Worm (Caenorhabditis elegans) whole organism, L2 larva: ENCODE results near the gene mtm-5.

Source experiments
- C34F6.9 ChIP-seq: fragments of 150-350 bp; optimal IDR thresholded peaks from 2 replicates; lab custom pipeline; 2014; ENCODE audit warnings: missing biosample characterization, missing genetic modification characterization
- F13H6.1 ChIP-seq: sonication (generic microtip); optimal IDR thresholded peaks from 2 replicates; lab custom pipeline; 2016; ENCODE audit warnings: missing genetic modification characterization, missing compliant biosample characterization
- R02D3.7 ChIP-seq: fragments of 150-350 bp; optimal IDR thresholded peaks from 2 replicates; lab custom pipeline; 2014; ENCODE audit warnings: missing biosample characterization, missing genetic modification characterization
- Y55F3AM.14 ChIP-seq: fragments of 200-800 bp; sonication (Bioruptor generic); optimal IDR thresholded peaks from 2 replicates; lab custom pipeline; 2018; ENCODE audit warnings: mild to moderate bottlenecking, missing genetic modification characterization, missing compliant biosample characterization
- aly-2 ChIP-seq: fragments of 150-350 bp; optimal IDR thresholded peaks from 2 replicates; lab custom pipeline; 2014; ENCODE audit warnings: missing biosample characterization, missing genetic modification characterization
- blmp-1 ChIP-seq: sonication (generic microtip); optimal IDR thresholded peaks from 2 replicates; lab custom pipeline; 2017; ENCODE audit warnings: missing genetic modification characterization, mild to moderate bottlenecking, missing compliant biosample characterization, antibody characterized with exemption, moderate library complexity; ENCODE audit not compliant: insufficient read depth
- ceh-16 ChIP-seq: fragments of 150-350 bp; optimal IDR thresholded peaks from 2 replicates; lab custom pipeline; 2014; ENCODE audit warnings: missing biosample characterization, missing genetic modification characterization
- crh-2 ChIP-seq: sonication (generic microtip); optimal IDR thresholded peaks from 2 replicates; lab custom pipeline; 2017; ENCODE audit warnings: missing biosample characterization, missing genetic modification characterization
- dmd-4 ChIP-seq: sonication (generic microtip); optimal IDR thresholded peaks from 2 replicates; lab custom pipeline; 2017; ENCODE audit warnings: missing biosample characterization, missing genetic modification characterization
- egl-27 ChIP-seq: sonication (generic microtip); optimal IDR thresholded peaks from 3 replicates; lab custom pipeline; 2017; ENCODE audit warnings: missing biosample characterization, missing genetic modification reagents, missing genetic modification characterization
- elt-1 ChIP-seq: fragments of 150-350 bp; optimal IDR thresholded peaks from 2 replicates; lab custom pipeline; 2014; ENCODE audit warnings: missing biosample characterization, missing genetic modification characterization
- elt-3 ChIP-seq: sonication (generic microtip); optimal IDR thresholded peaks from 2 replicates; lab custom pipeline; 2017; ENCODE audit warnings: missing biosample characterization, missing genetic modification characterization
- fos-1 ChIP-seq: fragments of 150-350 bp; optimal IDR thresholded peaks from 2 replicates; lab custom pipeline; 2014; ENCODE audit warnings: missing biosample characterization, missing genetic modification characterization
- gmeb-1 ChIP-seq: fragments of 150-350 bp; optimal IDR thresholded peaks from 2 replicates; lab custom pipeline; 2014; ENCODE audit warnings: missing biosample characterization, missing genetic modification characterization
- lin-13 ChIP-seq: fragments of 150-350 bp; optimal IDR thresholded peaks from 2 replicates; lab custom pipeline; 2014; ENCODE audit warnings: missing biosample characterization, missing genetic modification reagents, missing genetic modification characterization
- lin-39 ChIP-seq: fragments of 150-350 bp; optimal IDR thresholded peaks from 2 replicates; lab custom pipeline; 2014; ENCODE audit warnings: missing biosample characterization, missing genetic modification reagents, missing genetic modification characterization
- lsy-2 ChIP-seq, 2 experiments: fragments of 150-350 bp in 1 of 2; sonication (generic microtip) in 1 of 2; optimal IDR thresholded peaks; 2 replicates each; lab custom pipeline; 2014 to 2017; ENCODE audit warnings: missing biosample characterization in 2 of 2, missing genetic modification characterization in 2 of 2
- mbf-1 ChIP-seq: sonication (generic microtip); optimal IDR thresholded peaks from 2 replicates; lab custom pipeline; 2017; ENCODE audit warnings: missing biosample characterization, missing genetic modification characterization
- mdl-1 ChIP-seq, 2 experiments: fragments of 150-350 bp in 1 of 2; sonication (generic microtip) in 1 of 2; optimal IDR thresholded peaks; 2 replicates each; lab custom pipeline; 2017; ENCODE audit warnings: missing biosample characterization in 2 of 2, missing genetic modification characterization in 2 of 2
- nhr-11 ChIP-seq: fragments of 150-350 bp; optimal IDR thresholded peaks from 2 replicates; lab custom pipeline; 2014; ENCODE audit warnings: missing biosample characterization, missing genetic modification characterization
- nhr-129 ChIP-seq: fragments of 150-350 bp; optimal IDR thresholded peaks from 2 replicates; lab custom pipeline; 2014; ENCODE audit warnings: missing biosample characterization, missing genetic modification characterization
- nhr-21 ChIP-seq: fragments of 150-350 bp; optimal IDR thresholded peaks from 2 replicates; lab custom pipeline; 2014; ENCODE audit warnings: missing biosample characterization, missing genetic modification characterization
- nhr-23 ChIP-seq: fragments of 150-350 bp; optimal IDR thresholded peaks from 2 replicates; lab custom pipeline; 2014; ENCODE audit warnings: missing biosample characterization, missing genetic modification reagents, missing genetic modification characterization
- nhr-237 ChIP-seq: fragments of 150-350 bp; optimal IDR thresholded peaks from 2 replicates; lab custom pipeline; 2014; ENCODE audit warnings: missing biosample characterization, missing genetic modification characterization
- nhr-6 ChIP-seq: fragments of 150-350 bp; optimal IDR thresholded peaks from 2 replicates; lab custom pipeline; 2014; ENCODE audit warnings: missing biosample characterization, missing genetic modification characterization
- nhr-77 ChIP-seq: fragments of 150-350 bp; optimal IDR thresholded peaks from 2 replicates; lab custom pipeline; 2014; ENCODE audit warnings: missing biosample characterization, missing genetic modification characterization
- sem-4 ChIP-seq: fragments of 150-350 bp; optimal IDR thresholded peaks from 2 replicates; lab custom pipeline; 2014; ENCODE audit warnings: missing biosample characterization, missing genetic modification reagents, missing genetic modification characterization
- skn-1 ChIP-seq: sonication (generic microtip); optimal IDR thresholded peaks from 2 replicates; lab custom pipeline; 2017; ENCODE audit warnings: missing biosample characterization, missing genetic modification characterization
- sma-3 ChIP-seq: sonication (generic microtip); optimal IDR thresholded peaks from 2 replicates; lab custom pipeline; 2016; ENCODE audit warnings: missing genetic modification reagents, missing genetic modification characterization, missing compliant biosample characterization
- sma-9 ChIP-seq, 2 experiments: fragments of 150-350 bp in 1 of 2; sonication (generic microtip) in 1 of 2; optimal IDR thresholded peaks; 2 replicates each; lab custom pipeline; 2014 to 2016; ENCODE audit warnings: missing genetic modification characterization in 2 of 2, mild to moderate bottlenecking in 1 of 2, missing biosample characterization in 1 of 2, missing compliant biosample characterization in 1 of 2, missing genetic modification reagents in 1 of 2, moderate library complexity in 1 of 2
- snpc-4 ChIP-seq: fragments of 150-350 bp; optimal IDR thresholded peaks from 2 replicates; lab custom pipeline; 2014; ENCODE audit warnings: missing biosample characterization, missing genetic modification characterization
- unc-39 ChIP-seq: fragments of 150-350 bp; optimal IDR thresholded peaks from 2 replicates; lab custom pipeline; 2014; ENCODE audit warnings: missing biosample characterization, missing genetic modification characterization
- unc-55 ChIP-seq: fragments of 150-350 bp; sonication (generic microtip); optimal IDR thresholded peaks from 3 replicates; lab custom pipeline; 2014; ENCODE audit warnings: missing biosample characterization, missing genetic modification reagents, missing genetic modification characterization
- unc-62 ChIP-seq: fragments of 150-350 bp; optimal IDR thresholded peaks from 2 replicates; lab custom pipeline; 2014; ENCODE audit warnings: missing biosample characterization, missing genetic modification reagents, missing genetic modification characterization
- zag-1 ChIP-seq: fragments of 150-350 bp; optimal IDR thresholded peaks from 2 replicates; lab custom pipeline; 2014; ENCODE audit warnings: missing biosample characterization, missing genetic modification characterization
- ztf-1 ChIP-seq: fragments of 200-800 bp; sonication (Bioruptor generic); conservative IDR thresholded peaks from 2 replicates; pipeline ENCODE4 v1.3.6; 2022; ENCODE audit warnings: missing genetic modification characterization, missing compliant biosample characterization
- ztf-4 ChIP-seq: fragments of 150-350 bp; optimal IDR thresholded peaks from 2 replicates; lab custom pipeline; 2014; ENCODE audit warnings: missing biosample characterization, missing genetic modification characterization

The mtm-5 gene

DNA sequence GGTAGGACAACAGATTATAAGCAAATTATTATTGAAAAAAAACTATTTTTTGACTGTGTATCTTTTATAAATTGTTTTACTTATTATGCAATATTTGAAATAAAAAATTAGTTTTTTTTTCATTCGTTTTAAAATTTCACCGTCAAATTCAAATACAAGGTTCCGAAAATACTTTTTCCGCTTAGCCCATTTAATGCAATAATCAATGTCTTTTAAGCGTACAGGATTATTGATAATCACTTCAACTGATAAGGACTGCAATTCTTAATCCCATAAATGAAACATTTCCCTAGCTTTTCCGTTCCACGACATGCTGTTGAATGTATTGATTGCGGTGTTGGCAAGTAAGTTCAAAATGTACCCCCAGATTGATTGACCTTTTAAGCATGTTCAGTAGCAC is 13.8 kb upstream of the mtm-5 start, which contains the start of gene nspg-12:
TSS of gene nspg-12 (plus strand) at position 301 of the 400 bp plus-strand sequence.
- TF ChIP-seq gmeb-1 (tag; lab: Kevin White, UChicago) (no peak), elt-3 (tag; lab: Kevin White, UChicago) (no peak), F13H6.1 (no peak), nhr-21 (no peak), dmd-4 (tag; lab: Kevin White, UChicago) (no peak), R02D3.7 (tag; lab: Kevin White, UChicago) (no peak), unc-62 (no peak), lin-13 (GFP tag; lab: Kevin White, UChicago) (no peak), Y55F3AM.14 (GFP tag; lab: Kevin White, UChicago) (no peak), nhr-11 (tag; lab: Kevin White, UChicago) (no peak), mdl-1 (tag; optimal IDR thresholded peaks at IDR 0.05; lab: Kevin White, UChicago) (no peak), elt-1 (tag; lab: Kevin White, UChicago) (no peak), sem-4 (no peak), C34F6.9 (tag; lab: Kevin White, UChicago) (no peak), egl-27 (tag; lab: Kevin White, UChicago) (no peak), unc-39 (tag; lab: Kevin White, UChicago) (no peak), zag-1 (tag; lab: Kevin White, UChicago) (no peak)

- TF ChIP-seq nhr-77 (no peak), mdl-1 (tag; optimal IDR thresholded peaks at IDR 0.05; lab: Kevin White, UChicago) (no peak), egl-27 (tag; lab: Kevin White, UChicago) (no peak), aly-2 (tag; lab: Kevin White, UChicago) (no peak), nhr-23 (tag; lab: Kevin White, UChicago) (no peak), fos-1 (peak; percentile 51), unc-55 (GFP tag; lab: Kevin White, UChicago) (no peak), nhr-237 (tag; lab: Kevin White, UChicago) (no peak), sma-3 (GFP tag; lab: Kevin White, UChicago) (no peak)
- TF ChIP-seq, all 48 proteins: peak for 1
Observed at ce11 chrX:5255320-5255719, 12.1 kb upstream of the mtm-5 start.

DNA sequence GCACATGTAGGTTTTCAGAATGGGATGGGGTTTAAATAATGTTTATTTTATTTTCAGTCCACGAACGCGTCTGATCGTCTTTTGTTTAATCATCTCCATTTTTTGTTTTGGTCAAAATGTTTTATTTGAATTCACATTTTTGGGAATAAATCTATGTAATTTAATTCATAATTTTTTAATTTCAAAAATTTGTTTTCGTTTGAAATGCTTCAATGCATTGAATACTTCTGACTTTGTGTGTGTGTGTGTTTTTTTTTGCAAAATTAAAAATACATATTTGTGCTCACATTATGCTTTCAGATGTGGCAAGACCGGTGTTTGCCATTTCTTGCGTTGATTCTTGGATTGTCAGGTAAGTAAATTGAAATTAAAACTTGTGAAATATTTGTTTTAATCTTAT is 11.7 kb upstream of the mtm-5 start, which contains the start of gene nspg-13:
TSS of gene nspg-13 (plus strand) at position 301 of the 400 bp plus-strand sequence.
- TF ChIP-seq sma-3 (GFP tag; lab: Kevin White, UChicago) (no peak), elt-1 (tag; lab: Kevin White, UChicago) (no peak), lin-39 (tag; lab: Kevin White, UChicago) (no peak), ceh-16 (tag; lab: Kevin White, UChicago) (no peak), nhr-21 (no peak), blmp-1 (tag; lab: Kevin White, UChicago) (no peak), skn-1 (tag; lab: Kevin White, UChicago) (no peak), crh-2 (no peak), C34F6.9 (tag; lab: Kevin White, UChicago) (no peak), nhr-6 (tag; lab: Kevin White, UChicago) (no peak), aly-2 (tag; lab: Kevin White, UChicago) (no peak), lsy-2 (tag; optimal IDR thresholded peaks at IDR 0.05; lab: Kevin White, UChicago) (no peak), mbf-1 (tag; lab: Kevin White, UChicago) (no peak), snpc-4 (tag; lab: Kevin White, UChicago) (no peak), nhr-23 (tag; lab: Kevin White, UChicago) (no peak), sma-9 (GFP tag; optimal IDR thresholded peaks at IDR 0.05; lab: Kevin White, UChicago) (no peak), sma-9 (tag; optimal IDR thresholded peaks at IDR 0.05; lab: Kevin White, UChicago) (no peak), sem-4 (no peak)
- TF ChIP-seq, all 48 proteins: peak for 0

- no peak for TF ChIP-seq ztf-1 (GFP tag; lab: Robert Waterston, UW)
- TF ChIP-seq crh-2: peak; percentile 56
- peak; percentile 28 for TF ChIP-seq skn-1 (tag; lab: Kevin White, UChicago)
- no peak for TF ChIP-seq ztf-4 (tag; lab: Kevin White, UChicago)
- TF ChIP-seq nhr-129 (tag; lab: Kevin White, UChicago): no peak
- peak; percentile 67 for TF ChIP-seq fos-1
Observed at ce11 chrX:5252798-5253197, 9.6 kb upstream of the mtm-5 start, which contains the start of gene nspg-14. TSS of gene nspg-14 (plus strand) at chrX:5253047.
